Worm (Caenorhabditis elegans) whole organism, L4 larva: ENCODE results near the gene str-262.

Source experiments
- lin-39 ChIP-seq: fragments of 150-350 bp; optimal IDR thresholded peaks from 2 replicates; lab custom pipeline; 2014; ENCODE audit warnings: missing biosample characterization, missing genetic modification reagents, missing genetic modification characterization
- nhr-48 ChIP-seq: sonication (generic microtip); optimal IDR thresholded peaks from 2 replicates; lab custom pipeline; 2016; ENCODE audit warnings: mild to moderate bottlenecking, missing genetic modification characterization, missing compliant biosample characterization

ce11 chrV:774875-775359 lies 22.3 kb upstream of the str-262 start, which contains the start of gene srbc-58:
- no peak for TF ChIP-seq lin-39 (tag; lab: Kevin White, UChicago)
- TF ChIP-seq nhr-48 (tag; lab: Kevin White, UChicago) = no peak
